Worm (Caenorhabditis elegans): ENCODE results near the gene dpy-21.

DNA sequence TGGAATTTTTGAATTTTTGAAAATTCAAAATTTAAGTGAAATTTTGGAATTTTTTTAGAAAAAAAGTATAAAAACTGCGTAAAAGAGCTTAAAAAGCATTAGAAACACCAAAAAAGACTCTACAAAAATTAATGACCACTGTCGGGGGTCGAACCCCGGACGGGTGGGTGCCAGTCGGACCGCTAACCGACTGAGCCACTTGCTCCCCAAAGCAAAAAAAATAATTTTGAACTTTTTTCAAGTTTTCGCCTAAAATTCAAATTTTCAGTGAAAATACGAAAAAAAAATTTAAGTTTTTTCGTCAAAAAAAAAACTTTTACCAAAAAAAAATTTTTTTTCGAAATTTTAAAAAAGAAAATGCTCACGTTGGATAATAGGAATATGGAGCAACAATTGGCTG lies 1.7 kb downstream of the dpy-21 start:
- TF ChIP-seq K11D2.4 (GFP tag; IDR thresholded peaks at IDR 0.05): no peak
- no peak for TF ChIP-seq F22D6.2 (tag; optimal IDR thresholded peaks at IDR 0.05)
- no peak for TF ChIP-seq unc-62 (GFP tag; optimal IDR thresholded peaks at IDR 0.05)
- no peak for TF ChIP-seq hlh-12 (tag; optimal IDR thresholded peaks at IDR 0.05)
- no peak for TF ChIP-seq attf-6 (GFP tag; IDR thresholded peaks at IDR 0.05)
- TF ChIP-seq snpc-1.3 (tag; optimal IDR thresholded peaks at IDR 0.05; ENCODE audit: insufficient read depth): no peak
- no peak for TF ChIP-seq sptf-2 (GFP tag; optimal IDR thresholded peaks at IDR 0.05)
- no peak for TF ChIP-seq attf-3 (GFP tag; conservative IDR thresholded peaks at IDR 0.05)
